Worm (Caenorhabditis elegans): ENCODE results near the gene ula-1.

The ula-1 gene

ce11 chrIII:4917960-4918712 is 2.0 kb downstream of the ula-1 start, which contains the start of gene rpb-8:
TSS of gene rpb-8 (minus strand) at chrIII:4918008.
- TF ChIP-seq dve-1 (tag; optimal IDR thresholded peaks at IDR 0.05; ENCODE audit: insufficient read depth) (peak; percentile 9), hlh-30 (tag; optimal IDR thresholded peaks at IDR 0.05; ENCODE audit: insufficient read depth) (peak; percentile 23), dpl-1 (GFP tag; optimal IDR thresholded peaks at IDR 0.05) (peak; percentile 90), jun-1 (tag; optimal IDR thresholded peaks at IDR 0.05) (no peak), dmd-6 (GFP tag; IDR thresholded peaks at IDR 0.05) (0 out of 2 replicates have a peak, but pooled peaks have one; percentile 34), lsy-2 (tag; optimal IDR thresholded peaks at IDR 0.05) (peak in 1 of 2 experiments; percentile 76), mes-2 (tag; optimal IDR thresholded peaks at IDR 0.05; ENCODE audit: poor library complexity, severe bottlenecking) (peak; percentile 76), rbr-2 (tag; optimal IDR thresholded peaks at IDR 0.05) (peak; percentile 16), mep-1 (tag; optimal IDR thresholded peaks at IDR 0.05) (peak; percentile 34), lin-38 (GFP tag; IDR thresholded peaks at IDR 0.05) (0 out of 2 replicates have a peak, but pooled peaks have one; percentile 22), nhr-6 (tag; optimal IDR thresholded peaks at IDR 0.05) (peak; percentile 14), hlh-11 (tag; optimal IDR thresholded peaks at IDR 0.05) (no peak), hif-1 (tag; optimal IDR thresholded peaks at IDR 0.05) (peak in 1 of 2 experiments; percentile 28), nhr-111 (GFP tag; optimal IDR thresholded peaks at IDR 0.05) (no peak), daf-16 (GFP tag; optimal IDR thresholded peaks at IDR 0.05) (no peak), daf-16 (tag; optimal IDR thresholded peaks at IDR 0.05) (peak; percentile 44)

DNA sequence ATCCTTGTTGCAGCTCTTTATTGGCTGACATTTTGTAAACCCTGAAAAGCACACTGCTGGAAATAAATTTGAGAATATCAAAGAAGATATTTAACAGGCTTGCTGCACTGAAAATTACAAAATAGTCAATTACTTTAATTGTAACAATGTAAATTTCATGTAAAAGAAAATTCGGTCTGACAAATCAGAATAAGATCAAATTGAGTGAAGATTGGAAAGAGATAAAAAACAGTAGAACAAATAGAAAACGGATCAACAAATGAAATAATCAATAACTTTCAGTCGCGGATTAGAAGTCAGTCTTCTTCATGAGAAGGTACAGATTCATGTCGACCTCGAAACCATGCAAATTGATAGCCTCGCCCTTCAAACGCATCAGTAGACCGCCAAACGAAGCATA is 3.0 kb downstream of the ula-1 start, which contains the start of gene rars-1:
Gene rars-1, minus strand, starts transcription at position 101 of the 400 bp plus-strand sequence.
- TF ChIP-seq unc-62 (GFP tag; optimal IDR thresholded peaks at IDR 0.05 in 1 of 2) (peak in 1 of 2 experiments; percentile 57), unc-62 (tag; optimal IDR thresholded peaks at IDR 0.05) (no peak), tra-1 (GFP tag; IDR thresholded peaks at IDR 0.05) (no peak), ceh-28 (tag; optimal IDR thresholded peaks at IDR 0.05) (no peak)

ce11 chrIII:4913736-4914135 is 6.4 kb downstream of the ula-1 start:
- TF ChIP-seq pha-4 (GFP tag; IDR thresholded peaks at IDR 0.05), result no peak
- no peak for TF ChIP-seq pha-4 (tag; optimal IDR thresholded peaks at IDR 0.05)
- TF ChIP-seq aha-1 (tag), result peak; percentile 93

ce11 chrIII:4912317-4912716 is 7.8 kb downstream of the ula-1 start, which contains the start of the genes F26F4.9 and cee-1:
TSS of gene F26F4.9 (minus strand) at chrIII:4912521.
TSS of gene cee-1 (plus strand) at chrIII:4912699.
- TF ChIP-seq nhr-48 (tag; optimal IDR thresholded peaks at IDR 0.05) (no peak), spr-3 (GFP tag; optimal IDR thresholded peaks at IDR 0.05) (no peak), F26F4.8 (GFP tag; conservative IDR thresholded peaks at IDR 0.05) (no peak), lsy-2 (tag; optimal IDR thresholded peaks at IDR 0.05) (peak in 1 of 2 experiments; percentile 74), aha-1 (tag) (peak; percentile 86), rbr-2 (tag; optimal IDR thresholded peaks at IDR 0.05) (peak; percentile 32), duxl-1 (tag; optimal IDR thresholded peaks at IDR 0.05; ENCODE audit: poor library complexity) (no peak), mdl-1 (tag; optimal IDR thresholded peaks at IDR 0.05) (no peak), F44E2.7 (GFP tag; IDR thresholded peaks at IDR 0.05) (no peak), hlh-11 (tag; optimal IDR thresholded peaks at IDR 0.05) (peak; percentile 3), nhr-28 (tag; optimal IDR thresholded peaks at IDR 0.05) (peak; percentile 8), R02D3.7 (tag; optimal IDR thresholded peaks at IDR 0.05) (no peak), lim-7 (GFP tag; IDR thresholded peaks at IDR 0.05) (no peak), lin-39 (tag; optimal IDR thresholded peaks at IDR 0.05) (no peak), ZK337.2 (GFP tag; IDR thresholded peaks at IDR 0.05) (peak; percentile 73), gei-8 (GFP tag; optimal IDR thresholded peaks at IDR 0.05) (no peak), ceh-32 (tag; optimal IDR thresholded peaks at IDR 0.05; ENCODE audit: poor library complexity) (no peak), nhr-25 (tag; optimal IDR thresholded peaks at IDR 0.05; ENCODE audit: borderline replicate concordance, insufficient read depth) (no peak), unc-130 (GFP tag; optimal IDR thresholded peaks at IDR 0.05) (peak; percentile 86), mes-2 (tag; optimal IDR thresholded peaks at IDR 0.05; ENCODE audit: poor library complexity, severe bottlenecking) (peak; percentile 97), nhr-111 (GFP tag; optimal IDR thresholded peaks at IDR 0.05) (no peak), unc-39 (tag; optimal IDR thresholded peaks at IDR 0.05) (no peak), nhr-76 (tag; optimal IDR thresholded peaks at IDR 0.05) (no peak), pqm-1 (tag; optimal IDR thresholded peaks at IDR 0.05) (no peak), Y48G9A.11 (GFP tag; IDR thresholded peaks at IDR 0.05) (0 out of 2 replicates have a peak, but pooled peaks have one; percentile 15), jun-1 (tag; optimal IDR thresholded peaks at IDR 0.05) (no peak), sdz-12 (GFP tag; optimal IDR thresholded peaks at IDR 0.05) (no peak)
